Worm (Caenorhabditis elegans) whole organism, midembryonic: Measurements from ENCODE around the gene snpn-1.

Experiments
- T22C8.4 ChIP-seq: fragments of 200-800 bp; sonication (Bioruptor generic); IDR thresholded peaks from 2 replicates; pipeline ENCODE4 v1.3.6; 2022; ENCODE audit warnings: missing genetic modification characterization, missing compliant biosample characterization
- cog-1 ChIP-seq: sonication (generic microtip); optimal IDR thresholded peaks from 2 replicates; lab custom pipeline; 2016; ENCODE audit warnings: missing genetic modification characterization, missing compliant biosample characterization
- flt-1 ChIP-seq: fragments of 200-800 bp; sonication (Bioruptor generic); IDR thresholded peaks from 2 replicates; pipeline ENCODE4 v1.3.6; 2022; ENCODE audit warnings: missing genetic modification characterization, missing compliant biosample characterization
- klf-2 ChIP-seq: fragments of 200-800 bp; sonication (Bioruptor generic); conservative IDR thresholded peaks from 2 replicates; pipeline ENCODE4 v1.3.6; 2022; ENCODE audit warnings: missing genetic modification reagents, missing genetic modification characterization, missing compliant biosample characterization
- med-1 ChIP-seq: sonication (generic microtip); optimal IDR thresholded peaks from 2 replicates; lab custom pipeline; 2017; ENCODE audit warnings: missing genetic modification characterization, mild to moderate bottlenecking, missing compliant biosample characterization, antibody characterized with exemption, missing genetic modification reagents; ENCODE audit not compliant: insufficient read depth
- ref-1 ChIP-seq: fragments of 200-800 bp; sonication (Bioruptor generic); conservative IDR thresholded peaks from 2 replicates; pipeline ENCODE4 v1.3.6; 2022; ENCODE audit warnings: missing genetic modification reagents, missing genetic modification characterization, missing compliant biosample characterization
- tab-1 ChIP-seq: fragments of 200-800 bp; sonication (Bioruptor generic); IDR thresholded peaks from 2 replicates; pipeline ENCODE4 v1.3.6; 2022; ENCODE audit warnings: missing genetic modification characterization, missing compliant biosample characterization
- ztf-23 ChIP-seq: fragments of 200-800 bp; sonication (Bioruptor generic); IDR thresholded peaks from 2 replicates; pipeline ENCODE4 v1.3.6; 2022; ENCODE audit warnings: missing genetic modification reagents, missing genetic modification characterization, missing compliant biosample characterization
- ztf-29 ChIP-seq: fragments of 200-800 bp; sonication (Bioruptor generic); IDR thresholded peaks from 2 replicates; pipeline ENCODE4 v1.3.6; 2022; ENCODE audit warnings: missing genetic modification reagents, missing genetic modification characterization, missing compliant biosample characterization

The snpn-1 gene

ce11 chrIV:5110391-5110930 lies 19.6 kb upstream of the snpn-1 start:
- TF ChIP-seq flt-1 (GFP tag; lab: Robert Waterston, UW), result no peak
- TF ChIP-seq ztf-29 (GFP tag; lab: Robert Waterston, UW), result no peak
- TF ChIP-seq ztf-23 (GFP tag; lab: Robert Waterston, UW), result no peak
- TF ChIP-seq cog-1 (tag; lab: Kevin White, UChicago), result no peak
- no peak for TF ChIP-seq med-1 (GFP tag; lab: Kevin White, UChicago)
- TF ChIP-seq T22C8.4 (GFP tag; lab: Robert Waterston, UW), result no peak

- TF ChIP-seq tab-1 (GFP tag; lab: Robert Waterston, UW) (no peak), cog-1 (tag; lab: Kevin White, UChicago) (no peak), ztf-29 (GFP tag; lab: Robert Waterston, UW) (no peak), klf-2 (GFP tag; lab: Robert Waterston, UW) (no peak), ztf-23 (GFP tag; lab: Robert Waterston, UW) (no peak), ref-1 (GFP tag; lab: Robert Waterston, UW) (no peak), T22C8.4 (GFP tag; lab: Robert Waterston, UW) (no peak), med-1 (GFP tag; lab: Kevin White, UChicago) (no peak)
These were observed 19.1 kb upstream of the snpn-1 start for ce11 chrIV:5109943-5110342.

- TF ChIP-seq ztf-29 (GFP tag; lab: Robert Waterston, UW), result no peak
- TF ChIP-seq flt-1 (GFP tag; lab: Robert Waterston, UW), result no peak
- TF ChIP-seq cog-1 (tag; lab: Kevin White, UChicago), result no peak
- no peak for TF ChIP-seq ztf-23 (GFP tag; lab: Robert Waterston, UW)
- TF ChIP-seq tab-1 (GFP tag; lab: Robert Waterston, UW), result no peak
- TF ChIP-seq T22C8.4 (GFP tag; lab: Robert Waterston, UW), result no peak
- no peak for TF ChIP-seq ref-1 (GFP tag; lab: Robert Waterston, UW)
- TF ChIP-seq klf-2 (GFP tag; lab: Robert Waterston, UW), result no peak
- no peak for TF ChIP-seq med-1 (GFP tag; lab: Kevin White, UChicago)
These were observed 18.1 kb upstream of the snpn-1 start for ce11 chrIV:5108971-5109370.

- TF ChIP-seq ztf-23 (GFP tag; lab: Robert Waterston, UW) (no peak), klf-2 (GFP tag; lab: Robert Waterston, UW) (no peak), med-1 (GFP tag; lab: Kevin White, UChicago) (no peak), flt-1 (GFP tag; lab: Robert Waterston, UW) (no peak), tab-1 (GFP tag; lab: Robert Waterston, UW) (no peak), ztf-29 (GFP tag; lab: Robert Waterston, UW) (no peak), cog-1 (tag; lab: Kevin White, UChicago) (no peak), ref-1 (GFP tag; lab: Robert Waterston, UW) (no peak), T22C8.4 (GFP tag; lab: Robert Waterston, UW) (no peak)
These were observed 12.5 kb upstream of the snpn-1 start, which contains the start of gene C02B10.3 for ce11 chrIV:5103229-5103894. Gene C02B10.3 (minus strand): TSS chrIV:5103279.

ce11 chrIV:5101945-5102344 lies 11.1 kb upstream of the snpn-1 start:
- TF ChIP-seq ztf-23 (GFP tag; lab: Robert Waterston, UW) (no peak), ztf-29 (GFP tag; lab: Robert Waterston, UW) (no peak), tab-1 (GFP tag; lab: Robert Waterston, UW) (no peak), klf-2 (GFP tag; lab: Robert Waterston, UW) (no peak), T22C8.4 (GFP tag; lab: Robert Waterston, UW) (no peak), med-1 (GFP tag; lab: Kevin White, UChicago) (no peak), flt-1 (GFP tag; lab: Robert Waterston, UW) (no peak), cog-1 (tag; lab: Kevin White, UChicago) (no peak)

ce11 chrIV:5100145-5100544 lies 9.3 kb upstream of the snpn-1 start:
- TF ChIP-seq tab-1 (GFP tag; lab: Robert Waterston, UW) (no peak), med-1 (GFP tag; lab: Kevin White, UChicago) (no peak), cog-1 (tag; lab: Kevin White, UChicago) (no peak), ztf-29 (GFP tag; lab: Robert Waterston, UW) (no peak), ztf-23 (GFP tag; lab: Robert Waterston, UW) (peak; percentile 52; the same call in 1 of the 2 replicates), ref-1 (GFP tag; lab: Robert Waterston, UW) (no peak)

- TF ChIP-seq med-1 (GFP tag; lab: Kevin White, UChicago), result no peak
- no peak for TF ChIP-seq ztf-29 (GFP tag; lab: Robert Waterston, UW)
- no peak for TF ChIP-seq cog-1 (tag; lab: Kevin White, UChicago)
- no peak for TF ChIP-seq ref-1 (GFP tag; lab: Robert Waterston, UW)
- no peak for TF ChIP-seq tab-1 (GFP tag; lab: Robert Waterston, UW)
- no peak for TF ChIP-seq T22C8.4 (GFP tag; lab: Robert Waterston, UW)
- TF ChIP-seq flt-1 (GFP tag; lab: Robert Waterston, UW), result no peak
- no peak for TF ChIP-seq klf-2 (GFP tag; lab: Robert Waterston, UW)
- no peak for TF ChIP-seq ztf-23 (GFP tag; lab: Robert Waterston, UW)
These were observed 2.6 kb upstream of the snpn-1 start for ce11 chrIV:5093462-5093861.

- TF ChIP-seq T22C8.4 (GFP tag; lab: Robert Waterston, UW), result no peak
- TF ChIP-seq ztf-23 (GFP tag; lab: Robert Waterston, UW), result no peak
- TF ChIP-seq med-1 (GFP tag; lab: Kevin White, UChicago), result no peak
- TF ChIP-seq cog-1 (tag; lab: Kevin White, UChicago), result no peak
- TF ChIP-seq ref-1 (GFP tag; lab: Robert Waterston, UW), result no peak
- no peak for TF ChIP-seq ztf-29 (GFP tag; lab: Robert Waterston, UW)
- no peak for TF ChIP-seq klf-2 (GFP tag; lab: Robert Waterston, UW)
- TF ChIP-seq flt-1 (GFP tag; lab: Robert Waterston, UW), result no peak
- TF ChIP-seq tab-1 (GFP tag; lab: Robert Waterston, UW), result no peak
These were observed 2.0 kb downstream of the snpn-1 start, which contains the start of gene ivd-1 for ce11 chrIV:5088814-5089322. Gene ivd-1 (minus strand): TSS chrIV:5088864.
